Worm (Caenorhabditis elegans) whole organism, L4/young adult: ENCODE results near the gene Y77E11A.16.

ENCODE experiments used
- W03F9.2 ChIP-seq: fragments of 150-350 bp; optimal IDR thresholded peaks from 2 replicates; lab custom pipeline; 2014; ENCODE audit warnings: missing biosample characterization, missing genetic modification characterization
- dao-5 ChIP-seq: sonication (generic microtip); optimal IDR thresholded peaks from 2 replicates; lab custom pipeline; 2016; ENCODE audit warnings: missing genotype, missing genetic modification characterization, moderate library complexity, missing compliant biosample characterization
- him-1 ChIP-seq: sonication (generic microtip); optimal IDR thresholded peaks from 2 replicates; lab custom pipeline; 2016; ENCODE audit warnings: missing genotype, missing genetic modification reagents, missing genetic modification characterization, missing compliant biosample characterization

The Y77E11A.16 gene

DNA sequence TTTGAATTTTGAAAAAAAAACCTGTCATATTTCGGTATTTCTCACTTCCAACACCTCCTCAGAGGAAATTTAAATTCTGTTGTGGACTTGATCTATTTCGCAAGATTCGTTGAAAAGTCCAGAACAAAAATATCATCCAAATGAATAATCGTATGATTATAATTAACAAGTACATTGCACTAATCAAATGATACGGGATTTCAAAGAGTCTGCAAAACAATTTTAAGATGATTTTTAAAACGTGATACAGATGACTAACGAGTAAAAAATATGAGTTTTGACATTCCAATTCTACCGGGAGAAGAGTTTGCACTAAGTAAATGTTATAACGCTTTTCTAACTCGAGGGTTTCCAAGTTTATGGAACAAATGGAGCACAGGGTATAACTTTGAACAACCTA, 37.1 kb downstream of the Y77E11A.16 start:
- no peak for TF ChIP-seq him-1 (tag; lab: Kevin White, UChicago)
- no peak for TF ChIP-seq W03F9.2 (tag; lab: Kevin White, UChicago)
- no peak for TF ChIP-seq dao-5 (tag; lab: Kevin White, UChicago)

- no peak for TF ChIP-seq W03F9.2 (tag; lab: Kevin White, UChicago)
- no peak for TF ChIP-seq him-1 (tag; lab: Kevin White, UChicago)
- TF ChIP-seq dao-5 (tag; lab: Kevin White, UChicago) = no peak
Measured at ce11 chrIV:1523418-1523817, 38.2 kb downstream of the Y77E11A.16 start, which contains the start of gene K03H6.1. K03H6.1 (plus strand) TSS chrIV:1523718.

DNA sequence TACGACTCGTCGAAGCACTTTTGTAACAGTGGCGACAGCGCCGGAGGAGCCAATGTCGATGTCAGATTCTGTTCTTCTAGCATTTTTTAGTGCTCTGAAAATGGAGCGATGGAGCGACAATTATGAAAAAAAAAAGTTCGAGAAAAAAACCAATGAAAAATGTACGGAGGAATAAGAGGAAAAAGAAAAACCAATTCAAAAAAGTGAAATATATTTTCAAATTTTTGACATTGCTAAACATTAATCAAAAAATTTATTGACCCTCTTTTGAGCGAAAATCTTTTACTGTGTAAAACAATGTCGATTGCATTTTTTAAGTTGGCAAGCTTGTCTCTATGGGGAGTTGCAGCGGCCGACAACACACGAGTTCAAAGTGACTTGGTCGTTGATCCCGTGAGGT, 51.1 kb downstream of the Y77E11A.16 start, which contains the start of gene K03H6.5:
TSS of gene K03H6.5 (minus strand) at position 101 of the 400 bp plus-strand sequence.
- TF ChIP-seq dao-5 (tag; lab: Kevin White, UChicago) (no peak), W03F9.2 (tag; lab: Kevin White, UChicago) (no peak), him-1 (tag; lab: Kevin White, UChicago) (no peak)
